Fruit fly (Drosophila melanogaster): ENCODE results near the gene CG13887.

The CG13887 gene

dm6 chr3L:807456-807855 lies 30.2 kb upstream of the CG13887 start:
- TF ChIP-seq CG4496 (GFP tag; IDR thresholded peaks at IDR 0.05) (no peak), Pif1B (GFP tag; optimal IDR thresholded peaks at IDR 0.05) (no peak), CG14655 (GFP tag; optimal IDR thresholded peaks at IDR 0.05) (peak; percentile 54), D1 (tag; optimal IDR thresholded peaks at IDR 0.05) (no peak), gl (tag; optimal IDR thresholded peaks at IDR 0.05) (no peak), CG12605 (GFP tag; IDR thresholded peaks at IDR 0.05) (no peak), CG15710 (tag; optimal IDR thresholded peaks at IDR 0.05) (peak; percentile 41), Ets98B (GFP tag; IDR thresholded peaks at IDR 0.05) (no peak), CG8159 (tag; optimal IDR thresholded peaks at IDR 0.05) (peak; percentile 58), fd96Ca (GFP tag; IDR thresholded peaks at IDR 0.05) (no peak), CG9948 (tag; optimal IDR thresholded peaks at IDR 0.05) (peak; percentile 46), CG10348 (GFP tag; IDR thresholded peaks at IDR 0.05) (no peak), CG17806 (tag; optimal IDR thresholded peaks at IDR 0.05) (peak; percentile 49), CG8301 (tag; optimal IDR thresholded peaks at IDR 0.05) (peak; percentile 39)

dm6 chr3L:808725-809537 lies 28.7 kb upstream of the CG13887 start:
- no peak for TF ChIP-seq CG9948 (tag; optimal IDR thresholded peaks at IDR 0.05)
- TF ChIP-seq gl (tag; optimal IDR thresholded peaks at IDR 0.05): no peak
- TF ChIP-seq D1 (tag; optimal IDR thresholded peaks at IDR 0.05): no peak
- TF ChIP-seq CG32121 (GFP tag; IDR thresholded peaks at IDR 0.05): no peak
- no peak for TF ChIP-seq CG14655 (GFP tag; optimal IDR thresholded peaks at IDR 0.05)
- no peak for TF ChIP-seq Snoo (tag; optimal IDR thresholded peaks at IDR 0.05)
- no peak for TF ChIP-seq CG34367 (tag; optimal IDR thresholded peaks at IDR 0.05)

dm6 chr3L:809538-809805 lies 28.2 kb upstream of the CG13887 start:
- no peak for TF ChIP-seq rn (GFP tag; IDR thresholded peaks at IDR 0.05)
- TF ChIP-seq CG12605 (GFP tag; IDR thresholded peaks at IDR 0.05): no peak
- TF ChIP-seq CG4496 (GFP tag; IDR thresholded peaks at IDR 0.05): no peak
- TF ChIP-seq Snoo (tag; optimal IDR thresholded peaks at IDR 0.05): no peak
- TF ChIP-seq CG32121 (GFP tag; IDR thresholded peaks at IDR 0.05): no peak
- no peak for TF ChIP-seq CG8159 (tag; optimal IDR thresholded peaks at IDR 0.05)
- no peak for TF ChIP-seq CG14655 (GFP tag; optimal IDR thresholded peaks at IDR 0.05)
- no peak for TF ChIP-seq CG15710 (tag; optimal IDR thresholded peaks at IDR 0.05)
- TF ChIP-seq CG17806 (tag; optimal IDR thresholded peaks at IDR 0.05): no peak
- no peak for TF ChIP-seq CG8301 (tag; optimal IDR thresholded peaks at IDR 0.05)
- no peak for TF ChIP-seq Pif1B (GFP tag; optimal IDR thresholded peaks at IDR 0.05)

dm6 chr3L:810038-810644 lies 27.5 kb upstream of the CG13887 start:
- TF ChIP-seq CG13204 (GFP tag; optimal IDR thresholded peaks at IDR 0.05): no peak
- TF ChIP-seq EcR (GFP tag; optimal IDR thresholded peaks at IDR 0.05): no peak
- 0 out of 3 replicates have a peak, but pooled peaks have one; percentile 28 for TF ChIP-seq fd96Ca (GFP tag; IDR thresholded peaks at IDR 0.05)
- TF ChIP-seq CG14655 (GFP tag; optimal IDR thresholded peaks at IDR 0.05): no peak

- TF ChIP-seq CG8159 (tag; optimal IDR thresholded peaks at IDR 0.05): no peak
- no peak for TF ChIP-seq CG32121 (GFP tag; IDR thresholded peaks at IDR 0.05)
- TF ChIP-seq CG9948 (tag; optimal IDR thresholded peaks at IDR 0.05): no peak
- no peak for TF ChIP-seq CG10348 (GFP tag; IDR thresholded peaks at IDR 0.05)
- TF ChIP-seq Pif1A (GFP tag; optimal IDR thresholded peaks at IDR 0.05): no peak
- no peak for TF ChIP-seq CG34367 (tag; optimal IDR thresholded peaks at IDR 0.05)
- no peak for TF ChIP-seq CG8301 (tag; optimal IDR thresholded peaks at IDR 0.05)
- TF ChIP-seq EcR (GFP tag; optimal IDR thresholded peaks at IDR 0.05): no peak
- TF ChIP-seq CG15710 (tag; optimal IDR thresholded peaks at IDR 0.05): no peak
- TF ChIP-seq CG4496 (GFP tag; IDR thresholded peaks at IDR 0.05): no peak
- no peak for TF ChIP-seq rn (GFP tag; IDR thresholded peaks at IDR 0.05)
- no peak for TF ChIP-seq CG13204 (GFP tag; optimal IDR thresholded peaks at IDR 0.05)
Measured at dm6 chr3L:811816-812215, 25.8 kb upstream of the CG13887 start.

dm6 chr3L:813229-813837 lies 24.3 kb upstream of the CG13887 start:
- TF ChIP-seq EcR (GFP tag; optimal IDR thresholded peaks at IDR 0.05) (peak; percentile 32), CG12605 (GFP tag; IDR thresholded peaks at IDR 0.05) (peak; percentile 92), Pif1A (GFP tag; optimal IDR thresholded peaks at IDR 0.05) (peak; percentile 90), CG32121 (GFP tag; IDR thresholded peaks at IDR 0.05) (peak; percentile 96), Pif1B (GFP tag; optimal IDR thresholded peaks at IDR 0.05) (peak; percentile 85), CG8301 (tag; optimal IDR thresholded peaks at IDR 0.05) (peak; percentile 96), rn (GFP tag; IDR thresholded peaks at IDR 0.05) (peak; percentile 92), CG34367 (tag; optimal IDR thresholded peaks at IDR 0.05) (peak; percentile 91), Ets98B (GFP tag; IDR thresholded peaks at IDR 0.05) (peak; percentile 97), CG4496 (GFP tag; IDR thresholded peaks at IDR 0.05) (peak; percentile 97), CG9948 (tag; optimal IDR thresholded peaks at IDR 0.05) (peak; percentile 92), CG15710 (tag; optimal IDR thresholded peaks at IDR 0.05) (peak; percentile 88), CG17806 (tag; optimal IDR thresholded peaks at IDR 0.05) (peak; percentile 93), CG14655 (GFP tag; optimal IDR thresholded peaks at IDR 0.05) (peak; percentile 96), gl (tag; optimal IDR thresholded peaks at IDR 0.05) (peak; percentile 87), CG13204 (GFP tag; optimal IDR thresholded peaks at IDR 0.05) (peak; percentile 41), D1 (tag; optimal IDR thresholded peaks at IDR 0.05) (peak; percentile 77), CG10348 (GFP tag; IDR thresholded peaks at IDR 0.05) (peak; percentile 58; the same call in 1 of the 2 replicates), fd96Ca (GFP tag; IDR thresholded peaks at IDR 0.05) (peak; percentile 98), CG8159 (tag; optimal IDR thresholded peaks at IDR 0.05) (peak; percentile 90), Snoo (tag; optimal IDR thresholded peaks at IDR 0.05) (no peak)
